Worm (Caenorhabditis elegans): ENCODE data around the gene ess-2.

ess-2 gene

DNA sequence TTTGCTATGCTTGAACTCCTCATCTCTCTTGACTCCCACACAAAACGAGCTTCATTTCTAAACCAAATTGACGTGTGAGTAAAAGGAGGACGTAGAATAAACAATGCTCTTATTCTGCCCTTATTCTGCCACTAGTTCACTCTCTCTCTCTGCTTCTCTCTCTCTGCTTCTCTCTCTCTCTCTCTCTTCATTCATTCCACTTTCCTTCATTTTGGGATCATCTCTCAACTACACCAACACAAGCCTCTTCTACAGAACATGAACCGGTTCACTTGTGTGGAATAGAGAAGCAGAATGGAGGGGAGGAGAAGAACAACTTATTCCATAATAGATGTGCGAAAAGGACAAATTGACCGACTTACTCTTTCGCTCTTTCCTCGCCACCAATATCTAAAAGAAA lies 13.2 kb upstream of the ess-2 start:
- TF ChIP-seq efl-1 (optimal IDR thresholded peaks at IDR 0.05) (peak in 1 of 2 experiments; percentile 22), efl-1 (GFP tag; optimal IDR thresholded peaks at IDR 0.05 in 1 of 2) (no peak), nhr-85 (tag) (peak; percentile 77), F16B12.6 (tag; optimal IDR thresholded peaks at IDR 0.05) (no peak), nhr-76 (tag; optimal IDR thresholded peaks at IDR 0.05) (no peak), lin-15B (tag; optimal IDR thresholded peaks at IDR 0.05) (no peak), fkh-4 (tag; optimal IDR thresholded peaks at IDR 0.05; ENCODE audit: borderline replicate concordance) (no peak), unc-86 (tag; optimal IDR thresholded peaks at IDR 0.05) (peak; percentile 36), lin-14 (GFP tag; optimal IDR thresholded peaks at IDR 0.05) (peak; percentile 44), fkh-8 (tag; optimal IDR thresholded peaks at IDR 0.05) (no peak), blmp-1 (tag; optimal IDR thresholded peaks at IDR 0.05) (peak; percentile 71)

DNA sequence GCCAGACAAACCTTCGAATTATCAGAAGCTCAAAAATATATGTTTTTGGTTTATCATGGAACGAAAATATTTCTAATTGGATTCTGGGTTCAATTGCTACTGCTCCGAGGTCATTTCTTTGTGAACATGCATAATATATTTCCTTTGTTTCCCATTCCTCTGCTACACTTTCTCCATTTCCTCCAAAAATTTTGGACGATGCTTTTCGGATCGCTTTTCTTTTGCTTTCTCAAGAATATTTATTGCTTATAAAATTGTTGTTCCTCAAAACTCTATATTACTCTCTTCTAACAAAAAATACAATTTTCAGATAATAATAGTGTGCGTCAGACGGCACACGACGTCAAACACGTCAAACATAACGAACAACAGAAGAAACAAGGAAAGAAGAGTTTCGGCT lies 4.6 kb upstream of the ess-2 start, which contains the start of gene pac-1:
TSS of gene pac-1 (plus strand) at position 301 of the 400 bp plus-strand sequence.
- TF ChIP-seq lir-3 (tag; optimal IDR thresholded peaks at IDR 0.05; ENCODE audit: poor library complexity) (no peak), Y116A8C.19 (tag; optimal IDR thresholded peaks at IDR 0.05; ENCODE audit: borderline replicate concordance) (no peak), elt-3 (tag; optimal IDR thresholded peaks at IDR 0.05) (no peak), sox-4 (tag; optimal IDR thresholded peaks at IDR 0.05) (no peak), snpc-4 (tag; optimal IDR thresholded peaks at IDR 0.05) (no peak), blmp-1 (tag; optimal IDR thresholded peaks at IDR 0.05) (no peak), hpl-2 (GFP tag; optimal IDR thresholded peaks at IDR 0.05) (no peak), pag-3 (tag; optimal IDR thresholded peaks at IDR 0.05; ENCODE audit: borderline replicate concordance, insufficient read depth) (no peak), dpl-1 (GFP tag; optimal IDR thresholded peaks at IDR 0.05) (no peak), ztf-11 (tag; optimal IDR thresholded peaks at IDR 0.05) (no peak), mab-9 (GFP tag; IDR thresholded peaks at IDR 0.05) (no peak), nhr-12 (tag; optimal IDR thresholded peaks at IDR 0.05) (no peak)

DNA sequence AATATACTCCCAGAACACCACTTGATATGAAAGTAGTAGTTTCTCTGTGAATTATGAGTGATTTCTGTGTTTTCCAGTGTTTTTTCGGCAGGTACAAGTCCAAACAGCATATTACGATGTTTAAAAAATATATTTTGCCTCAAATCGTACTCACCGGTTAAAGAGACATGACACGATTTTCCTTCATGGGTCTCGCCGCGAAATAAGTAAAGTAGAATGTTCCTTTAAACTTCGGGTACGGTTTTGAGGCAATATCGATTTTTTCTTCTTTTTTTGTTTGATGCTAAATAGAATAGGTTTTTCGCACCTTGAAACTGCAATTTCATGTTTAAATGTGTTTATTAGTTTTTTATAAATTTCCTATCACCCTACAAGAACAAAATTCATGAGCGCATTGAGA lies 1.8 kb upstream of the ess-2 start:
- TF ChIP-seq nhr-77 (tag; optimal IDR thresholded peaks at IDR 0.05), result no peak
- no peak for TF ChIP-seq tbx-2 (tag; optimal IDR thresholded peaks at IDR 0.05)
- no peak for TF ChIP-seq mep-1 (tag; optimal IDR thresholded peaks at IDR 0.05)

DNA sequence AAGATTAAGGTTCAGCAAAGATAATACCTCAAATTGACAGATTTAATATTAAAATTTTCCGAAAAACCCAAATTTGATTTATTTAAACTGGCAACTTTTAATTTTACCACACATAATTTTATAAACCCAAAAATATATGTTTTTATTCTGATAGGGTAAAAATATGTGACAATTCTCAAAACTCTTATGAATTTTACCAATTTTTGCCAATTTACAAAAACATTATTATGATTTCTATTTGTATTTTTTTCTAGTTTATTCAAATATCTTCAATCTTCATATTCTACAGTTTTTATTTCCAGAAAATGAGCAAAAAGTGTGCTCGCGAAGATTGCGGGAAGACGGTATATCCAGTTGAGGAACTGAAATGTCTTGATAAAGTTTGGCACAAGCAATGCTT lies 6.3 kb downstream of the ess-2 start, which contains the start of gene F42H10.3:
TSS of gene F42H10.3 (plus strand) at position 301 of the 400 bp plus-strand sequence.
- no peak for TF ChIP-seq nhr-71 (tag; optimal IDR thresholded peaks at IDR 0.05)
- TF ChIP-seq zip-4 (GFP tag; optimal IDR thresholded peaks at IDR 0.05), result no peak
- TF ChIP-seq tbx-2 (tag; optimal IDR thresholded peaks at IDR 0.05), result no peak
- TF ChIP-seq snu-23 (GFP tag; optimal IDR thresholded peaks at IDR 0.05), result no peak
- TF ChIP-seq mdl-1 (tag; optimal IDR thresholded peaks at IDR 0.05), result no peak
- no peak for TF ChIP-seq fkh-4 (tag; optimal IDR thresholded peaks at IDR 0.05; ENCODE audit: borderline replicate concordance)
- no peak for TF ChIP-seq pqm-1 (tag; optimal IDR thresholded peaks at IDR 0.05)
- no peak for TF ChIP-seq skn-1 (tag; optimal IDR thresholded peaks at IDR 0.05)
- no peak for TF ChIP-seq isw-1 (GFP tag; IDR thresholded peaks at IDR 0.05)
- TF ChIP-seq nhr-90 (tag; optimal IDR thresholded peaks at IDR 0.05; ENCODE audit: poor library complexity), result no peak
- TF ChIP-seq nhr-12 (tag; optimal IDR thresholded peaks at IDR 0.05), result no peak
- no peak for TF ChIP-seq ceh-63 (GFP tag; optimal IDR thresholded peaks at IDR 0.05)
- TF ChIP-seq rnt-1 (tag; optimal IDR thresholded peaks at IDR 0.05), result no peak
- no peak for TF ChIP-seq tlp-1 (tag; optimal IDR thresholded peaks at IDR 0.05)
- no peak for TF ChIP-seq nhr-19 (GFP tag; conservative IDR thresholded peaks at IDR 0.05)
- no peak for TF ChIP-seq alr-1 (tag; optimal IDR thresholded peaks at IDR 0.05; ENCODE audit: borderline replicate concordance)
- TF ChIP-seq ztf-4 (tag; optimal IDR thresholded peaks at IDR 0.05), result no peak
